Fruit fly (Drosophila melanogaster): ENCODE results near the gene ko.
A peak's percentile ranks its signal among the peaks of the same experiment; 100 is the strongest.

The ko gene

DNA sequence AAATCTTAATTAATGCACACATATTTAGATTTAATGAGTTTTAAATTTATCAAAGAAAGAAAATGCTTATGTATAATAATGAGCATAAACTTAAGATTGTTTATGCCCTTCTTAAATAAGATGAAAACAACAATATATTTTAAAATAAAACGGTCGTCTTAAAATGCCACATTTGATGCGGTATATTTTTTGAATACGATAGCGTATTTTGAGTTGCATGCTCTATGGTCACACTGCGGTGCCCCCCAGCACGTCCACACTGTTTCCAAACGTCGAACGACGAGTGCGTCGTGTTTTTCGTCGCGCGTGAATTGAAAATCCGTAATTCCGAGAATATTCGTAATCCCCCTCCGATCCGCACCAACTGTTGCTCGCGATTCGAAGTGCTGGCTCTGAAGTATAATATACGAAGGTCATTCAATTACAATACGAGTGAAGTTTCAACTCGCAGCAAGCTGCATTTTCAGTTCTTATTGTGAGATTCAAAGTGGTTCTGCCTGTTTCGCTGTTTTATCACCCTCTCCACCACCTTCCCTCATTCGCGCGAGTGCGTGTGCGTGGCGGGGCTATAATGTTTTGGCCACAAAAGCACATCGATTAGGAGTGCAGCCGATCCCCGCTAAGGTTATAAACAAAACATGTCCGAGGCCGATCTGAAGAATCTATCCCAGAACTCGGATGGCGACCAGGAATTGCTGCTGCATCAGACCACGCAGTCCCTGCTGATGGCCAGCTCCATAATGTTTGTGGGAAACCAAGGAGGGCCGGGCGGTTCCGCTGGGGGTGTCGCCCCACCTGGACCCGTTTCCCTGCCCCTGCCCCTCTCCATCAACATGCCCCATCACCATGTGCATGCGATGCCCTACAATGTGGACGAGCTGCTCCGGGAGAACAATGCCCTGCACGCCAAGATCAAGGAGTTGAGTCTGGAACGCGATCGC, 96.4 kb downstream of the ko start, which contains the start of gene siz (continued):
- TF ChIP-seq HLHmδ (GFP tag; optimal IDR thresholded peaks at IDR 0.05): peak; percentile 44
- TF ChIP-seq Rx (GFP tag; IDR thresholded peaks at IDR 0.05): no peak
- TF ChIP-seq CG11504 (tag; optimal IDR thresholded peaks at IDR 0.05): peak; percentile 46
- no peak for TF ChIP-seq CG16863 (GFP tag; optimal IDR thresholded peaks at IDR 0.05)
- peak; percentile 17 for TF ChIP-seq Sry-δ (GFP tag; optimal IDR thresholded peaks at IDR 0.05)
- TF ChIP-seq ind (GFP tag; optimal IDR thresholded peaks at IDR 0.05): no peak
- TF ChIP-seq her (GFP tag; optimal IDR thresholded peaks at IDR 0.05): peak; percentile 23
- peak; percentile 35 for TF ChIP-seq CG10543 (GFP tag; optimal IDR thresholded peaks at IDR 0.05)
- no peak for TF ChIP-seq org-1 (GFP tag; optimal IDR thresholded peaks at IDR 0.05)
- TF ChIP-seq D19A (tag; optimal IDR thresholded peaks at IDR 0.05): peak; percentile 6
- TF ChIP-seq YL-1 (GFP tag; optimal IDR thresholded peaks at IDR 0.05): peak; percentile 48
- no peak for TF ChIP-seq CG9215 (GFP tag; IDR thresholded peaks at IDR 0.05)
- peak in 1 of 2 experiments; percentile 31 for TF ChIP-seq crp (GFP tag; optimal IDR thresholded peaks at IDR 0.05)
- no peak for TF ChIP-seq Tbp (GFP tag; optimal IDR thresholded peaks at IDR 0.05)
- TF ChIP-seq CG1832 (GFP tag; optimal IDR thresholded peaks at IDR 0.05): peak; percentile 8
- TF ChIP-seq CG15601 (tag; optimal IDR thresholded peaks at IDR 0.05): peak; percentile 49
- peak; percentile 63 for TF ChIP-seq nmo (GFP tag; optimal IDR thresholded peaks at IDR 0.05)
- TF ChIP-seq sug (tag; optimal IDR thresholded peaks at IDR 0.05): peak; percentile 81
- no peak for TF ChIP-seq Elba2 (GFP tag; optimal IDR thresholded peaks at IDR 0.05)
- peak; percentile 12 for TF ChIP-seq CG7987 (GFP tag; optimal IDR thresholded peaks at IDR 0.05)
- peak in 1 of 2 experiments; percentile 15 for TF ChIP-seq chif (GFP tag; optimal IDR thresholded peaks at IDR 0.05)
- peak; percentile 26; the same call in 1 of the 2 replicates for TF ChIP-seq ranshi (GFP tag; IDR thresholded peaks at IDR 0.05)
- no peak for TF ChIP-seq Dip3 (GFP tag; optimal IDR thresholded peaks at IDR 0.05)
- peak; percentile 11 for TF ChIP-seq Hr39 (optimal IDR thresholded peaks at IDR 0.05)
- peak; percentile 79 for TF ChIP-seq CG12155 (GFP tag; optimal IDR thresholded peaks at IDR 0.05)
- TF ChIP-seq CG12299 (tag; optimal IDR thresholded peaks at IDR 0.05): peak; percentile 24
- TF ChIP-seq CG15269 (tag; optimal IDR thresholded peaks at IDR 0.05): peak; percentile 43
- TF ChIP-seq vvl (GFP tag; IDR thresholded peaks at IDR 0.05): peak; percentile 72
- TF ChIP-seq CG7928 (GFP tag; optimal IDR thresholded peaks at IDR 0.05): peak; percentile 47
- TF ChIP-seq CG15011 (GFP tag; optimal IDR thresholded peaks at IDR 0.05): peak; percentile 33
- TF ChIP-seq CG2712 (tag; optimal IDR thresholded peaks at IDR 0.05): peak; percentile 58
- TF ChIP-seq CG12659 (GFP tag; optimal IDR thresholded peaks at IDR 0.05): peak; percentile 70
- peak; percentile 33 for TF ChIP-seq ftz-f1 (GFP tag; optimal IDR thresholded peaks at IDR 0.05)
- peak; percentile 25 for TF ChIP-seq CG2202 (tag; optimal IDR thresholded peaks at IDR 0.05)
- TF ChIP-seq CG13775 (GFP tag; optimal IDR thresholded peaks at IDR 0.05): peak; percentile 38
- no peak for TF ChIP-seq CG14050 (GFP tag; IDR thresholded peaks at IDR 0.05)
- TF ChIP-seq sna (GFP tag; IDR thresholded peaks at IDR 0.05; ENCODE audit: partially characterized antibody): 0 out of 2 replicates have a peak, but pooled peaks have one; percentile 26
- no peak for TF ChIP-seq Max (GFP tag; optimal IDR thresholded peaks at IDR 0.05)
- TF ChIP-seq dmrt99B (tag; optimal IDR thresholded peaks at IDR 0.05): no peak
- TF ChIP-seq Atf6 (GFP tag; IDR thresholded peaks at IDR 0.05): 0 out of 2 replicates have a peak, but pooled peaks have one; percentile 24
- TF ChIP-seq ewg (GFP tag; optimal IDR thresholded peaks at IDR 0.05): peak; percentile 51
- no peak for TF ChIP-seq CG10462 (GFP tag; optimal IDR thresholded peaks at IDR 0.05)
- no peak for TF ChIP-seq Hey (tag; optimal IDR thresholded peaks at IDR 0.05)
- no peak for TF ChIP-seq slp2 (GFP tag; optimal IDR thresholded peaks at IDR 0.05)
- TF ChIP-seq sisA (GFP tag; IDR thresholded peaks at IDR 0.05): no peak
- no peak for TF ChIP-seq CHES-1-like (GFP tag; optimal IDR thresholded peaks at IDR 0.05)
- TF ChIP-seq ci (GFP tag; IDR thresholded peaks at IDR 0.05): peak; percentile 56; the same call in 2 of the 3 replicates
- no peak for TF ChIP-seq HLH54F (GFP tag; optimal IDR thresholded peaks at IDR 0.05)
- TF ChIP-seq CG13624 (GFP tag; optimal IDR thresholded peaks at IDR 0.05): peak; percentile 38
